Fruit fly (Drosophila melanogaster) Kc167 (cell line): Measurements from ENCODE around the gene Vps37B.

ENCODE experiments used
- Myc ChIP-seq: fragments of >200 bp; optimal IDR thresholded peaks from 2 replicates; lab custom pipeline; 2017; ENCODE audit warnings: missing external identifiers
- h ChIP-seq: fragments of >200 bp; optimal IDR thresholded peaks from 3 replicates; lab custom pipeline; 2018; ENCODE audit warnings: missing external identifiers
- insv ChIP-seq: fragments of >200 bp; optimal IDR thresholded peaks from 3 replicates; lab custom pipeline; 2018; ENCODE audit warnings: missing external identifiers
- ttk ChIP-seq: sonication (Bioruptor generic); optimal IDR thresholded peaks from 2 replicates; lab custom pipeline; 2017; ENCODE audit warnings: missing external identifiers

DNA sequence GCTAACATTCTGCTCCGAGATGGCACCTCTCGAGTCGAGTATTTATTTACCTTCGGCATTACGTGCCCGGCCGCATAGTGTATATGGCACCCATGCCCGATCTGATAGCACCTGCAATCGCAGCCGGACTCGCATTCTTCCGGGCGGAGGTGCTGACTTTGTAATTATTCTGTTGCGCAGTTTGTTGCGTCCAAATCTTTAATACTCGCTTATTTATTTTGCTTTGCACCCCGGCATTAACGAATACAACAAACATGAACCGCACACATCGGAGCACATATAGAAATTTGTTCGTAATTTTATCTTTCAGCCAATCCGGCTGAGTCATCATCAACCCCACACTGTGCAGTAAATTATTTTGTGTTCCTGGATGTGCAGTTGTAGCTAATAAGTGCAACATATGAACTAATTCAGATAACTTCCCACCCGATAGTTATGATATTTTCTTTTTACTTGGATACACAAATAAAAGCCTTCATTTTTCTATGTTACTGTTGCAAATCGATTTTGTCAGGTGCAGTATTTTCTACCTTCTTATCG lies 36.1 kb downstream of the Vps37B start:
- no peak for TF ChIP-seq h
- no peak for TF ChIP-seq insv
- no peak for TF ChIP-seq Myc (lab: Kevin White, UChicago)
- no peak for TF ChIP-seq ttk (lab: Kevin White, UChicago)
